Fruit fly (Drosophila melanogaster): ENCODE measurements around the gene CG33658.

dm6 chr3R:24812394-24812793 is 28.6 kb downstream of the CG33658 start:
- TF ChIP-seq Hr39 (GFP tag; optimal IDR thresholded peaks at IDR 0.05) (no peak), acj6 (GFP tag; optimal IDR thresholded peaks at IDR 0.05) (no peak), CG10631 (GFP tag; optimal IDR thresholded peaks at IDR 0.05) (no peak), OdsH (GFP tag; optimal IDR thresholded peaks at IDR 0.05) (no peak), CG4318 (GFP tag; optimal IDR thresholded peaks at IDR 0.05) (no peak), vri (GFP tag; optimal IDR thresholded peaks at IDR 0.05) (no peak)

Data from whole organism, prepupa.